Worm (Caenorhabditis elegans) whole organism, mixed stage, embryonic: Measurements from ENCODE around the gene ZK856.7.

Experiments used
- blmp-1 ChIP-seq: fragments of 150-350 bp; optimal IDR thresholded peaks from 2 replicates; lab custom pipeline; 2014; ENCODE audit warnings: missing biosample characterization, missing genetic modification characterization
- drap-1 ChIP-seq: fragments of 200-800 bp; sonication (Bioruptor generic); optimal IDR thresholded peaks from 3 replicates; lab custom pipeline; 2018; ENCODE audit warnings: mild to moderate bottlenecking, missing genetic modification characterization, missing compliant biosample characterization
- hlh-1 ChIP-seq: fragments of 150-350 bp; optimal IDR thresholded peaks from 2 replicates; lab custom pipeline; 2014; ENCODE audit warnings: missing biosample characterization, missing genetic modification reagents, missing genetic modification characterization
- lin-13 ChIP-seq: fragments of 150-350 bp; optimal IDR thresholded peaks from 2 replicates; lab custom pipeline; 2014; ENCODE audit warnings: missing biosample characterization, missing genetic modification characterization
- lin-32 ChIP-seq: fragments of 200-800 bp; sonication (Bioruptor generic); optimal IDR thresholded peaks from 2 replicates; lab custom pipeline; 2018; ENCODE audit warnings: mild to moderate bottlenecking, missing genetic modification characterization, missing compliant biosample characterization
- lsy-2 ChIP-seq: fragments of 150-350 bp; optimal IDR thresholded peaks from 2 replicates; lab custom pipeline; 2014; ENCODE audit warnings: missing biosample characterization, missing genetic modification characterization
- mab-5 ChIP-seq: fragments of 150-350 bp; optimal IDR thresholded peaks from 2 replicates; lab custom pipeline; 2014; ENCODE audit warnings: missing biosample characterization, missing genetic modification characterization
- nhr-2 ChIP-seq: fragments of 150-350 bp; optimal IDR thresholded peaks from 2 replicates; lab custom pipeline; 2014; ENCODE audit warnings: missing biosample characterization, missing genetic modification characterization
- nhr-237 ChIP-seq: fragments of 150-350 bp; optimal IDR thresholded peaks from 2 replicates; lab custom pipeline; 2014; ENCODE audit warnings: missing biosample characterization, missing genetic modification characterization
- nhr-28 ChIP-seq: fragments of 150-350 bp; optimal IDR thresholded peaks from 2 replicates; lab custom pipeline; 2014; ENCODE audit warnings: missing biosample characterization, missing genetic modification characterization
- nhr-76 ChIP-seq: sonication (generic microtip); optimal IDR thresholded peaks from 2 replicates; lab custom pipeline; 2017; ENCODE audit warnings: missing biosample characterization, missing genetic modification characterization
- pha-4 ChIP-seq: fragments of 150-350 bp; optimal IDR thresholded peaks from 2 replicates; lab custom pipeline; 2018; ENCODE audit warnings: missing biosample characterization, missing genetic modification reagents, missing genetic modification characterization
- snpc-4 ChIP-seq: fragments of 150-350 bp; optimal IDR thresholded peaks from 2 replicates; lab custom pipeline; 2014; ENCODE audit warnings: missing biosample characterization, missing genetic modification characterization

DNA sequence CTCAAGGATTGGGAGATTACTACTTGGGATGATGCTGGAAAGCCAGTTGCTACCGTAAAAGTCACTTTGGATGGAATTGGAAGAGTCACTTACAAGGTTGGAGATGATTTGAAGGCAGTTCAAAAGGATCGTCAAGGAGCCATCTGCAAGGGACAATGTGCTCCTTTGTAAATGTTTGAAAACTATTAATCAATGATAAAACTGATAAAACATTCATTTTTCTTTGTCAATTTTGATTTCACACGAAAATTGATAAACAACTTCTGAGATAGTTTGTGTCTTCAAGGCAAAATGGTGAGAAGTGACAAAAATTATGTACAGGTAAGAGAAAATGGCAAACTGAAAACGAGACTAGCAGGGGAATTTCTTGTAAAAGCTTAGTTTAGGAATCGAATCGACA is 442 bp downstream of the ZK856.7 start:
- no peak for TF ChIP-seq blmp-1
- TF ChIP-seq nhr-2 (tag; lab: Kevin White, UChicago) = no peak
- TF ChIP-seq nhr-237 (tag; lab: Kevin White, UChicago) = no peak
- TF ChIP-seq snpc-4 = no peak
- TF ChIP-seq nhr-76 = no peak
- TF ChIP-seq lin-13 = no peak
- no peak for TF ChIP-seq mab-5
- no peak for TF ChIP-seq lin-32 (GFP tag; lab: Kevin White, UChicago)
- no peak for TF ChIP-seq lsy-2 (tag; lab: Kevin White, UChicago)
- no peak for TF ChIP-seq hlh-1 (tag; lab: Kevin White, UChicago)
- no peak for TF ChIP-seq drap-1 (GFP tag; lab: Kevin White, UChicago)
- TF ChIP-seq pha-4 (tag; lab: Kevin White, UChicago) = no peak
- TF ChIP-seq nhr-28 (tag; lab: Kevin White, UChicago) = no peak
